Worm (Caenorhabditis elegans) whole organism, late embryonic: ENCODE measurements around the gene acdh-11.

Experiments
- C38D4.7 ChIP-seq: fragments of 200-800 bp; sonication (Bioruptor generic); optimal IDR thresholded peaks from 2 replicates; lab custom pipeline; 2018; ENCODE audit warnings: mild to moderate bottlenecking, missing genetic modification characterization, moderate library complexity, missing compliant biosample characterization
- K09A11.1 ChIP-seq: sonication (generic microtip); optimal IDR thresholded peaks from 2 replicates; lab custom pipeline; 2017; ENCODE audit warnings: antibody characterized with exemption, mild to moderate bottlenecking, missing genetic modification characterization, missing compliant biosample characterization; ENCODE audit not compliant: insufficient read depth
- T23F11.4 ChIP-seq: fragments of 200-800 bp; sonication (Bioruptor generic); optimal IDR thresholded peaks from 2 replicates; lab custom pipeline; 2018; ENCODE audit warnings: mild to moderate bottlenecking, missing genetic modification characterization, missing compliant biosample characterization
- ceh-18 ChIP-seq: sonication (generic microtip); optimal IDR thresholded peaks from 2 replicates; lab custom pipeline; 2016; ENCODE audit warnings: missing genetic modification characterization, missing compliant biosample characterization
- ceh-19 ChIP-seq: fragments of 200-800 bp; sonication (Bioruptor generic); optimal IDR thresholded peaks from 2 replicates; lab custom pipeline; 2018; ENCODE audit warnings: mild to moderate bottlenecking, missing genetic modification characterization, missing compliant biosample characterization
- ceh-22 ChIP-seq: sonication (generic microtip); optimal IDR thresholded peaks from 2 replicates; lab custom pipeline; 2017; ENCODE audit warnings: missing biosample characterization, missing genetic modification characterization
- ceh-48 ChIP-seq: sonication (generic microtip); optimal IDR thresholded peaks from 2 replicates; lab custom pipeline; 2016; ENCODE audit warnings: missing genetic modification characterization, inconsistent platforms, missing compliant biosample characterization
- ceh-6 ChIP-seq: fragments of 200-800 bp; sonication (Bioruptor generic); optimal IDR thresholded peaks from 2 replicates; lab custom pipeline; 2018; ENCODE audit warnings: mild to moderate bottlenecking, missing genetic modification characterization, missing compliant biosample characterization
- ceh-9 ChIP-seq: sonication (generic microtip); optimal IDR thresholded peaks from 2 replicates; lab custom pipeline; 2016; ENCODE audit warnings: mild to moderate bottlenecking, missing genetic modification characterization, inconsistent platforms, missing compliant biosample characterization
- che-1 ChIP-seq: sonication (generic microtip); optimal IDR thresholded peaks from 2 replicates; lab custom pipeline; 2016; ENCODE audit warnings: mild to moderate bottlenecking, missing genetic modification characterization, missing compliant biosample characterization
- dmd-4 ChIP-seq: sonication (generic microtip); optimal IDR thresholded peaks from 2 replicates; lab custom pipeline; 2016; ENCODE audit warnings: borderline replicate concordance, missing genetic modification characterization, missing compliant biosample characterization
- dve-1 ChIP-seq: sonication (generic microtip); optimal IDR thresholded peaks from 2 replicates; lab custom pipeline; 2017; ENCODE audit warnings: antibody characterized with exemption, mild to moderate bottlenecking, missing genetic modification characterization, missing compliant biosample characterization
- elt-2 ChIP-seq: sonication (generic microtip); optimal IDR thresholded peaks from 2 replicates; lab custom pipeline; 2016; ENCODE audit warnings: missing genetic modification reagents, missing genetic modification characterization, missing compliant biosample characterization
- ets-4 ChIP-seq: sonication (generic microtip); optimal IDR thresholded peaks from 2 replicates; lab custom pipeline; 2016; ENCODE audit warnings: missing genetic modification characterization, missing compliant biosample characterization
- eyg-1 ChIP-seq: sonication (generic microtip); optimal IDR thresholded peaks from 2 replicates; lab custom pipeline; 2016; ENCODE audit warnings: missing genotype, missing genetic modification characterization, missing compliant biosample characterization
- fkh-6 ChIP-seq: sonication (generic microtip); optimal IDR thresholded peaks from 2 replicates; lab custom pipeline; 2016; ENCODE audit warnings: missing genetic modification characterization, missing compliant biosample characterization
- gmeb-2 ChIP-seq: sonication (generic microtip); optimal IDR thresholded peaks from 2 replicates; lab custom pipeline; 2016; ENCODE audit warnings: missing genetic modification characterization, inconsistent platforms, missing compliant biosample characterization
- hlh-15 ChIP-seq: sonication (generic microtip); optimal IDR thresholded peaks from 2 replicates; lab custom pipeline; 2016; ENCODE audit warnings: missing genetic modification characterization, missing compliant biosample characterization
- hlh-8 ChIP-seq: sonication (generic microtip); optimal IDR thresholded peaks from 2 replicates; lab custom pipeline; 2016; ENCODE audit warnings: missing genotype, missing genetic modification characterization, missing compliant biosample characterization
- madf-2 ChIP-seq: sonication (generic microtip); optimal IDR thresholded peaks from 2 replicates; lab custom pipeline; 2017; ENCODE audit warnings: missing genetic modification characterization, missing compliant biosample characterization
- mec-3 ChIP-seq: sonication (generic microtip); optimal IDR thresholded peaks from 2 replicates; lab custom pipeline; 2016; ENCODE audit warnings: borderline replicate concordance, missing genetic modification characterization, missing compliant biosample characterization
- nhr-11 ChIP-seq: fragments of 150-350 bp; optimal IDR thresholded peaks from 2 replicates; lab custom pipeline; 2014; ENCODE audit warnings: missing biosample characterization, missing genetic modification characterization
- npax-4 ChIP-seq: sonication (generic microtip); optimal IDR thresholded peaks from 2 replicates; lab custom pipeline; 2016; ENCODE audit warnings: missing genetic modification characterization, missing compliant biosample characterization
- odd-2 ChIP-seq: sonication (generic microtip); optimal IDR thresholded peaks from 2 replicates; lab custom pipeline; 2017; ENCODE audit warnings: antibody characterized with exemption, mild to moderate bottlenecking, missing genetic modification characterization, missing compliant biosample characterization
- pax-1 ChIP-seq: fragments of 150-350 bp; optimal IDR thresholded peaks from 2 replicates; lab custom pipeline; 2014; ENCODE audit warnings: missing biosample characterization, missing genetic modification characterization
- pha-2 ChIP-seq: sonication (generic microtip); optimal IDR thresholded peaks from 2 replicates; lab custom pipeline; 2017; ENCODE audit warnings: mild to moderate bottlenecking, missing genetic modification characterization, missing compliant biosample characterization
- pqm-1 ChIP-seq: sonication (generic microtip); optimal IDR thresholded peaks from 2 replicates; lab custom pipeline; 2016; ENCODE audit warnings: missing genetic modification characterization, missing compliant biosample characterization
- pros-1 ChIP-seq: fragments of 150-350 bp; optimal IDR thresholded peaks from 2 replicates; lab custom pipeline; 2014; ENCODE audit warnings: missing biosample characterization, missing genetic modification reagents, missing genetic modification characterization
- ref-2 ChIP-seq: sonication (generic microtip); optimal IDR thresholded peaks from 2 replicates; lab custom pipeline; 2016; ENCODE audit warnings: missing genetic modification characterization, missing compliant biosample characterization
- rnt-1 ChIP-seq: sonication (generic microtip); optimal IDR thresholded peaks from 2 replicates; lab custom pipeline; 2016; ENCODE audit warnings: missing genetic modification characterization, missing compliant biosample characterization
- sdc-2 ChIP-seq: sonication (generic microtip); optimal IDR thresholded peaks from 2 replicates; lab custom pipeline; 2016; ENCODE audit warnings: missing genotype, missing genetic modification characterization, missing compliant biosample characterization
- sox-2 ChIP-seq: fragments of 200-800 bp; sonication (Bioruptor generic); IDR thresholded peaks from 2 replicates; pipeline ENCODE4 v1.3.6; 2022; ENCODE audit warnings: missing genetic modification reagents, missing genetic modification characterization, missing compliant biosample characterization
- sox-4 ChIP-seq: sonication (generic microtip); optimal IDR thresholded peaks from 2 replicates; lab custom pipeline; 2017; ENCODE audit warnings: mild to moderate bottlenecking, missing genetic modification characterization, inconsistent platforms, missing compliant biosample characterization
- syd-9 ChIP-seq: sonication (generic microtip); optimal IDR thresholded peaks from 2 replicates; lab custom pipeline; 2016; ENCODE audit warnings: mild to moderate bottlenecking, missing genetic modification characterization, moderate library complexity, missing compliant biosample characterization
- tbx-2 ChIP-seq: sonication (generic microtip); optimal IDR thresholded peaks from 2 replicates; lab custom pipeline; 2016; ENCODE audit warnings: missing genetic modification characterization, missing compliant biosample characterization
- tbx-7 ChIP-seq: sonication (generic microtip); optimal IDR thresholded peaks from 2 replicates; lab custom pipeline; 2016; ENCODE audit warnings: missing genotype, missing genetic modification characterization, missing compliant biosample characterization
- ttx-3 ChIP-seq: sonication (generic microtip); optimal IDR thresholded peaks from 2 replicates; lab custom pipeline; 2016; ENCODE audit warnings: missing genetic modification reagents, missing genetic modification characterization, missing compliant biosample characterization
- unc-3 ChIP-seq, 2 experiments: fragments of 200-800 bp in 1 of 2; sonication (Bioruptor generic) in 1 of 2; sonication (generic microtip) in 1 of 2; conservative IDR thresholded peaks in 1 of 2; optimal IDR thresholded peaks in 1 of 2; 2 replicates each; pipeline versions ENCODE4 v1.3.6 to Lab custom; 2016 to 2022; ENCODE audit warnings: missing compliant biosample characterization in 2 of 2, missing genetic modification characterization in 2 of 2, missing genetic modification reagents in 1 of 2
- unc-55 ChIP-seq: sonication (generic microtip); optimal IDR thresholded peaks from 2 replicates; lab custom pipeline; 2017; ENCODE audit warnings: missing biosample characterization, missing genetic modification reagents, missing genetic modification characterization
- unc-86 ChIP-seq: sonication (generic microtip); optimal IDR thresholded peaks from 2 replicates; lab custom pipeline; 2016; ENCODE audit warnings: missing genetic modification characterization, missing compliant biosample characterization
- ztf-16 ChIP-seq: sonication (generic microtip); optimal IDR thresholded peaks from 2 replicates; lab custom pipeline; 2017; ENCODE audit warnings: missing genetic modification characterization, missing compliant biosample characterization

Gene acdh-11

DNA sequence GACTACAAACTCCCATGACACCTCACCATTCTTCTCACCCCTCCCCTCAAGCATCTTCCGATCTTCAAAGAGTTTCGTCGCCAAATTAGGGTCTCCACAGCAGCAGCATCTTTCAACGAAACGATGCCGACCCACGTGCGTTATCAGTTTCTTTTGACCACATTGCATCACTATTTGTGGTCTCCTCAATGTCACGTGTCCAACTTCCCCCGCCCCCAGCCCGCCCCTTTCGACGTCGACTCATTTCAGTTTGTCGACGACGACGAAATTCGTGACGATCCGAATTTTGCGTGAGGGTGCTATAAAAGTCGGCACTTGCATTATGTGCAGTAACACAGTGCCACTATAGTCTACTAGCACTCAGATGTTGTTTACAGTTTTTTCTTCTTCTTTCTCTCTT is 31.9 kb upstream of the acdh-11 start:
- TF ChIP-seq rnt-1 (no peak), odd-2 (no peak), sox-4 (no peak), elt-2 (tag; lab: Kevin White, UChicago) (peak; percentile 57)

DNA sequence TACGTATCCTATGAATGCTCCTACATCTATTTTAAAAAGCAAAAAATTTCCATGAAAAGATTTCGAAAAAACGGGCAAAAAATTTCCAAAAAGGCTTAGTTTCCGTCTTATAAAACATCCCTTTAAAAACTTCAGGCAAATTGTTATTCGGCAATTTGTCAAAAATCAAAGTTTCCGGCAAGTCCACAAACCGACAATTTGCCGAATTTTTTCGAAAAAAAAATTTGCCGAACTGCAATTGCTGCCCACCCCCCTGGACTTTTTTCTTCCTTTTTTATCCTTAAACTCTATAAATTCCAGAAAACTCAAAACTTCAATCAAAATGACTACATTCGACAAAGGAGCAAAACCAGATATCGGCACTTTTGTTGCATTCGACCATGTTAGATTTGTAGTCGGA is 30.8 kb upstream of the acdh-11 start, which contains the start of gene hpd-1:
Gene hpd-1 (plus strand): TSS at position 301 of the 400 bp plus-strand sequence.
- TF ChIP-seq ceh-19 (GFP tag; lab: Kevin White, UChicago) (no peak), ref-2 (tag; lab: Kevin White, UChicago) (no peak), fkh-6 (tag; lab: Kevin White, UChicago) (no peak), tbx-2 (tag; lab: Kevin White, UChicago) (no peak), pqm-1 (tag; lab: Kevin White, UChicago) (no peak), K09A11.1 (no peak), elt-2 (tag; lab: Kevin White, UChicago) (no peak), unc-55 (GFP tag; lab: Kevin White, UChicago) (no peak), ceh-6 (GFP tag; lab: Kevin White, UChicago) (no peak), gmeb-2 (no peak), hlh-8 (tag; lab: Kevin White, UChicago) (no peak), C38D4.7 (no peak), sdc-2 (tag; lab: Kevin White, UChicago) (no peak), ttx-3 (tag; lab: Kevin White, UChicago) (no peak)

DNA sequence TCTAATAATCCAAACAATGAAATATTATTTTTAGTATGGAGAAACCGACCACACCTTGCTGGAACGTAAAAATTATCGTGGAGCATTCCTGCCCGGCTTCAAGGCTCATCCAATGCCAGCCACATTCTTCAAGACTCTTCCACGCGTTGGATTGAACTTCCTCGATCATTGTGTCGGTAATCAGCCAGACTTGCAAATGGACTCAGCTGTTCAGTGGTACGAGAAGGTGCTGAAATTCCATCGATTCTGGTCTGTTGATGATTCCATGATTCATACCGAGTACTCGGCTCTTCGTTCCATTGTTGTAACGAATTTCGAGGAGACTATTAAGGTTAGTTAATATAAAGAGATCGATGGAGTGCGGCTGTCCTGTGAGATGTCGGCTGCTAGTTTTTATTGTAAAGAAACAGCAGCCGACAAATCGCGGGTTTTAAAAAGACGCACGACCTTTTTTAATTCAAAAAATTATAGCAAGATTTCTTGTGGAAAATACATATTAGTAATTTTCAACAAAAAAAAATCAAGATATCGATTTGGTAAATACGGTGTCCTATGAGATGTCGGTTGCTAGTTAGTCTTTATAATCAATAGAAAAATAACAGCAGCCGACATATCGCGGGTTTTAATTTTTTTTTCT is 29.9 kb upstream of the acdh-11 start:
- TF ChIP-seq gmeb-2 (no peak), tbx-7 (tag; lab: Kevin White, UChicago) (no peak), tbx-2 (tag; lab: Kevin White, UChicago) (no peak), dmd-4 (tag; lab: Kevin White, UChicago) (no peak), nhr-11 (no peak), sox-2 (no peak)
- TF ChIP-seq, all 69 proteins: peak for 0

DNA sequence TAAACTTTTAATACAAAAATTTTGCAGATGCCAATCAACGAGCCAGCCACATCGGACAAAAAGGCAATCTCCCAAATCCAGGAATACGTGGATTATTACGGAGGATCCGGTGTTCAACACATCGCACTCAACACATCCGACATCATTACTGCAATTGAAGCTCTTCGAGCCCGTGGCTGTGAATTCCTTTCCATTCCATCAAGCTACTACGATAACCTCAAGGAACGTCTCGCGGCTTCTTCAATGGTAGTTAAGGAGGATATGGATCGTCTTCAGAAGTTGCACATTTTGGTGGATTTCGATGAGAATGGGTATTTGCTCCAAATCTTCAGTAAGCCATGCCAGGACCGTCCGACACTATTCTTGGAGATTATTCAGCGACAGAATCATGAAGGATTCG is 29.1 kb upstream of the acdh-11 start:
- TF ChIP-seq C38D4.7, result no peak
- TF ChIP-seq dve-1 (tag; lab: Kevin White, UChicago), result no peak
- TF ChIP-seq sox-4, result no peak
- no peak for TF ChIP-seq ceh-48
- TF ChIP-seq ref-2 (tag; lab: Kevin White, UChicago), result no peak
- no peak for TF ChIP-seq ceh-22
- TF ChIP-seq mec-3 (tag; lab: Kevin White, UChicago), result no peak
- TF ChIP-seq npax-4 (tag; lab: Kevin White, UChicago), result no peak
- no peak for TF ChIP-seq madf-2 (tag; lab: Kevin White, UChicago)
- no peak for TF ChIP-seq pros-1 (tag; lab: Kevin White, UChicago)
- no peak for TF ChIP-seq K09A11.1
- TF ChIP-seq ztf-16 (tag; lab: Kevin White, UChicago), result no peak
- TF ChIP-seq ceh-18 (tag; lab: Kevin White, UChicago), result no peak

DNA sequence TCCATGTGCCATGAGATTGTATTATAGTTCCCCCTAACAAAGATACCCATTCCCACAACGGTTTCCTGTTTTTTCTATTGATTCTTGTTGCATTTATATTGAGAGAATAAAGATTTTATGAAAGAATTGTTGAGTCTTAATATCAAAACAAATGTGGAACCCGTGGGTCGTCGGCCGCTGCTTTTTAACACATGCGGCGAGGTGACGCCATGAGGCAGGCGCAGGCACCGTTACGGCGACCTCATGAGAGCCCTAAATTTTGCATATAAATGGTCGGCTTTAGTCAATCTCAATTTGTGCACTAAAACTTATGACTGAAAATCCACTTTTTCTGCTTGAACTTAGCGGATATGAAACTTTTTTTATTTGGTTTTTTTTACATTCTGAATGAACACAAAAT is 28.5 kb upstream of the acdh-11 start:
- no peak for TF ChIP-seq unc-3 (GFP tag; conservative IDR thresholded peaks at IDR 0.05; lab: Robert Waterston, UW)
- no peak for TF ChIP-seq unc-3 (tag; optimal IDR thresholded peaks at IDR 0.05; lab: Kevin White, UChicago)
- no peak for TF ChIP-seq ceh-18 (tag; lab: Kevin White, UChicago)
- no peak for TF ChIP-seq tbx-2 (tag; lab: Kevin White, UChicago)
- no peak for TF ChIP-seq syd-9 (tag; lab: Kevin White, UChicago)
- TF ChIP-seq hlh-15 (tag; lab: Kevin White, UChicago), result no peak
- no peak for TF ChIP-seq unc-86 (tag; lab: Kevin White, UChicago)
- no peak for TF ChIP-seq ceh-9 (tag; lab: Kevin White, UChicago)
- no peak for TF ChIP-seq che-1 (tag; lab: Kevin White, UChicago)
- TF ChIP-seq eyg-1 (tag; lab: Kevin White, UChicago), result no peak
- TF ChIP-seq tbx-7 (tag; lab: Kevin White, UChicago), result no peak
- no peak for TF ChIP-seq T23F11.4
- TF ChIP-seq pha-2, result no peak
- TF ChIP-seq rnt-1, result no peak
- TF ChIP-seq ets-4 (tag; lab: Kevin White, UChicago), result no peak
- no peak for TF ChIP-seq pax-1
- TF ChIP-seq ceh-6 (GFP tag; lab: Kevin White, UChicago), result no peak
- TF ChIP-seq pros-1 (tag; lab: Kevin White, UChicago), result no peak
